Fruit fly (Drosophila melanogaster): ENCODE data around the gene Ptp61F.

Ptp61F gene

dm6 chr3L:1295693-1296092 is 179.4 kb downstream of the Ptp61F start, which contains the start of gene Rabex-5 (continued):
- TF ChIP-seq luna (GFP tag; optimal IDR thresholded peaks at IDR 0.05) = no peak
- TF ChIP-seq bcd (GFP tag; optimal IDR thresholded peaks at IDR 0.05) = peak; percentile 1
- TF ChIP-seq Meics (GFP tag; optimal IDR thresholded peaks at IDR 0.05) = peak; percentile 14
- TF ChIP-seq tx (GFP tag; optimal IDR thresholded peaks at IDR 0.05) = peak; percentile 21
- no peak for TF ChIP-seq peb (GFP tag; IDR thresholded peaks at IDR 0.05)
- no peak for TF ChIP-seq dm (GFP tag; optimal IDR thresholded peaks at IDR 0.05)
- TF ChIP-seq sob (GFP tag; IDR thresholded peaks at IDR 0.05) = no peak
- TF ChIP-seq vfl (GFP tag; optimal IDR thresholded peaks at IDR 0.05) = peak; percentile 7
- TF ChIP-seq CG3281 (GFP tag; optimal IDR thresholded peaks at IDR 0.05) = no peak
- TF ChIP-seq GATAe (GFP tag; conservative IDR thresholded peaks at IDR 0.05) = no peak
- TF ChIP-seq Hand (GFP tag; optimal IDR thresholded peaks at IDR 0.05) = no peak
- TF ChIP-seq CG4282 (GFP tag; optimal IDR thresholded peaks at IDR 0.05) = peak; percentile 20
- no peak for TF ChIP-seq CG4820 (GFP tag; optimal IDR thresholded peaks at IDR 0.05)
- peak; percentile 37 for TF ChIP-seq chn (GFP tag; optimal IDR thresholded peaks at IDR 0.05)
- no peak for TF ChIP-seq CG8290 (GFP tag; optimal IDR thresholded peaks at IDR 0.05)
- TF ChIP-seq CG8290 (tag; optimal IDR thresholded peaks at IDR 0.05) = peak in 1 of 2 experiments; percentile 49
- no peak for TF ChIP-seq dimm (GFP tag; IDR thresholded peaks at IDR 0.05)
- TF ChIP-seq CG11085 (GFP tag; IDR thresholded peaks at IDR 0.05) = no peak
- peak; percentile 86 for TF ChIP-seq Scr (GFP tag; IDR thresholded peaks at IDR 0.05; ENCODE audit: partially characterized antibody)
- TF ChIP-seq Stat92E (GFP tag; optimal IDR thresholded peaks at IDR 0.05) = no peak
- no peak for TF ChIP-seq Hey (tag; optimal IDR thresholded peaks at IDR 0.05)
- no peak for TF ChIP-seq CG7271 (tag; optimal IDR thresholded peaks at IDR 0.05)
- no peak for TF ChIP-seq dysf (GFP tag; IDR thresholded peaks at IDR 0.05)
- no peak for TF ChIP-seq ab (GFP tag; optimal IDR thresholded peaks at IDR 0.05)
- TF ChIP-seq Ets97D (GFP tag; optimal IDR thresholded peaks at IDR 0.05) = peak; percentile 63
- peak; percentile 65 for TF ChIP-seq Antp (GFP tag; optimal IDR thresholded peaks at IDR 0.05)
- no peak for TF ChIP-seq maf-S (GFP tag; optimal IDR thresholded peaks at IDR 0.05)
- TF ChIP-seq ase (GFP tag; IDR thresholded peaks at IDR 0.05) = no peak
- peak; percentile 36 for TF ChIP-seq grau (tag; optimal IDR thresholded peaks at IDR 0.05)
- no peak for TF ChIP-seq PHDP (tag; optimal IDR thresholded peaks at IDR 0.05)
- no peak for TF ChIP-seq gce (GFP tag; IDR thresholded peaks at IDR 0.05)
- no peak for TF ChIP-seq klu (GFP tag; IDR thresholded peaks at IDR 0.05)
- TF ChIP-seq tll (GFP tag; optimal IDR thresholded peaks at IDR 0.05) = no peak
- no peak for TF ChIP-seq pfk (GFP tag; optimal IDR thresholded peaks at IDR 0.05)
- no peak for TF ChIP-seq CG7556 (GFP tag; optimal IDR thresholded peaks at IDR 0.05)
- no peak for TF ChIP-seq Oli (tag; optimal IDR thresholded peaks at IDR 0.05)
- TF ChIP-seq CG10462 (GFP tag; optimal IDR thresholded peaks at IDR 0.05) = no peak
- no peak for TF ChIP-seq CG3838 (GFP tag; optimal IDR thresholded peaks at IDR 0.05)
- no peak for TF ChIP-seq odd (GFP tag; optimal IDR thresholded peaks at IDR 0.05)
- no peak for TF ChIP-seq sr (GFP tag; IDR thresholded peaks at IDR 0.05)
- TF ChIP-seq CG12219 (GFP tag; optimal IDR thresholded peaks at IDR 0.05) = no peak

dm6 chr3L:1294835-1295234 is 180.2 kb downstream of the Ptp61F start:
- no peak for TF ChIP-seq sc (optimal IDR thresholded peaks at IDR 0.05)
- no peak for TF ChIP-seq sc (GFP tag; optimal IDR thresholded peaks at IDR 0.05)
- TF ChIP-seq CG2116 (GFP tag; optimal IDR thresholded peaks at IDR 0.05) = peak; percentile 66
- peak; percentile 80 for TF ChIP-seq p53 (GFP tag; optimal IDR thresholded peaks at IDR 0.05)

Data from whole organism, embryonic.